Worm (Caenorhabditis elegans) whole organism, L4 larva: ENCODE data around the gene W01C8.1.

Source experiments
- T20F7.1 ChIP-seq: fragments of 200-800 bp; sonication (Bioruptor generic); optimal IDR thresholded peaks from 2 replicates; lab custom pipeline; 2018; ENCODE audit warnings: mild to moderate bottlenecking, missing genetic modification characterization, missing compliant biosample characterization
- Y48G9A.11 ChIP-seq: fragments of 200-800 bp; sonication (Bioruptor generic); IDR thresholded peaks from 2 replicates; pipeline ENCODE4 v1.3.6; 2022; ENCODE audit warnings: missing genetic modification reagents, missing genetic modification characterization, missing compliant biosample characterization
- aly-2 ChIP-seq: sonication (generic microtip); optimal IDR thresholded peaks from 2 replicates; lab custom pipeline; 2018; ENCODE audit warnings: missing biosample characterization, missing genetic modification characterization
- ceh-82 ChIP-seq: sonication (generic microtip); optimal IDR thresholded peaks from 2 replicates; lab custom pipeline; 2017; ENCODE audit warnings: missing biosample characterization, missing genetic modification characterization
- daf-12 ChIP-seq: fragments of 150-350 bp; optimal IDR thresholded peaks from 2 replicates; lab custom pipeline; 2014; ENCODE audit warnings: missing biosample characterization, missing genetic modification reagents, missing genetic modification characterization
- daf-16 ChIP-seq, 3 experiments: sonication (generic microtip); optimal IDR thresholded peaks; 2 replicates each; lab custom pipeline; 2016 to 2017; ENCODE audit warnings: missing genetic modification characterization in 3 of 3, missing genetic modification reagents in 3 of 3, mild to moderate bottlenecking in 2 of 3, missing compliant biosample characterization in 2 of 3, missing biosample characterization in 1 of 3, moderate library complexity in 1 of 3
- daf-19 ChIP-seq: fragments of 200-800 bp; sonication (Bioruptor generic); conservative IDR thresholded peaks from 2 replicates; pipeline ENCODE4 v1.3.6; 2022; ENCODE audit warnings: missing genetic modification characterization, missing compliant biosample characterization
- dmd-6 ChIP-seq: fragments of 200-800 bp; sonication (Bioruptor generic); IDR thresholded peaks from 2 replicates; pipeline ENCODE4 v1.3.6; 2022; ENCODE audit warnings: missing genetic modification reagents, missing genetic modification characterization, missing compliant biosample characterization
- dmd-8 ChIP-seq: fragments of 200-800 bp; sonication (Bioruptor generic); IDR thresholded peaks from 2 replicates; pipeline ENCODE4 v1.3.6; 2022; ENCODE audit warnings: missing genetic modification characterization, missing compliant biosample characterization
- dve-1 ChIP-seq: sonication (generic microtip); optimal IDR thresholded peaks from 2 replicates; lab custom pipeline; 2017; ENCODE audit warnings: antibody characterized with exemption, mild to moderate bottlenecking, missing genetic modification characterization, missing compliant biosample characterization; ENCODE audit not compliant: insufficient read depth
- fkh-10 ChIP-seq: fragments of 150-350 bp; optimal IDR thresholded peaks from 2 replicates; lab custom pipeline; 2014; ENCODE audit warnings: missing biosample characterization, missing genetic modification reagents, missing genetic modification characterization
- hlh-11 ChIP-seq: fragments of 200-800 bp; sonication (Bioruptor generic); optimal IDR thresholded peaks from 2 replicates; lab custom pipeline; 2018; ENCODE audit warnings: mild to moderate bottlenecking, missing genetic modification characterization, missing compliant biosample characterization
- hlh-30 ChIP-seq: sonication (generic microtip); optimal IDR thresholded peaks from 2 replicates; lab custom pipeline; 2017; ENCODE audit warnings: antibody characterized with exemption, mild to moderate bottlenecking, missing genetic modification characterization, missing compliant biosample characterization; ENCODE audit not compliant: insufficient read depth
- lin-1 ChIP-seq: fragments of 200-800 bp; sonication (Bioruptor generic); IDR thresholded peaks from 2 replicates; pipeline ENCODE4 v1.3.6; 2022; ENCODE audit warnings: missing genetic modification reagents, missing genetic modification characterization, missing compliant biosample characterization
- lin-38 ChIP-seq: fragments of 200-800 bp; sonication (Bioruptor generic); IDR thresholded peaks from 2 replicates; pipeline ENCODE4 v1.3.6; 2022; ENCODE audit warnings: missing genetic modification reagents, missing genetic modification characterization, missing compliant biosample characterization
- mdl-1 ChIP-seq, 2 experiments: fragments of 150-350 bp in 1 of 2; sonication (generic microtip) in 1 of 2; optimal IDR thresholded peaks; 2 replicates each; lab custom pipeline; 2014 to 2017; ENCODE audit warnings: missing biosample characterization in 2 of 2, missing genetic modification characterization in 2 of 2
- mdt-29 ChIP-seq: fragments of 200-800 bp; sonication (Bioruptor generic); IDR thresholded peaks from 2 replicates; pipeline ENCODE4 v1.3.6; 2022; ENCODE audit warnings: missing genetic modification reagents, missing genetic modification characterization, missing compliant biosample characterization
- mes-2 ChIP-seq: sonication (generic microtip); optimal IDR thresholded peaks from 2 replicates; lab custom pipeline; 2016; ENCODE audit warnings: missing genotype, mild to moderate bottlenecking, missing genetic modification characterization, missing compliant biosample characterization; ENCODE audit not compliant: poor library complexity, severe bottlenecking
- mxl-2 ChIP-seq: fragments of 200-800 bp; sonication (Bioruptor generic); conservative IDR thresholded peaks from 2 replicates; pipeline ENCODE4 v1.3.6; 2022; ENCODE audit warnings: missing genetic modification reagents, missing genetic modification characterization, missing compliant biosample characterization
- nhr-11 ChIP-seq: fragments of 150-350 bp; optimal IDR thresholded peaks from 2 replicates; lab custom pipeline; 2014; ENCODE audit warnings: missing biosample characterization, missing genetic modification characterization
- nhr-111 ChIP-seq: fragments of 200-800 bp; sonication (Bioruptor generic); optimal IDR thresholded peaks from 2 replicates; lab custom pipeline; 2018; ENCODE audit warnings: mild to moderate bottlenecking, missing genetic modification characterization, missing compliant biosample characterization
- nhr-28 ChIP-seq: fragments of 150-350 bp; optimal IDR thresholded peaks from 2 replicates; lab custom pipeline; 2014; ENCODE audit warnings: missing biosample characterization, missing genetic modification characterization
- nhr-42 ChIP-seq: fragments of 200-800 bp; sonication (Bioruptor generic); IDR thresholded peaks from 2 replicates; pipeline ENCODE4 v1.3.6; 2022; ENCODE audit warnings: missing genetic modification characterization, missing compliant biosample characterization
- nhr-6 ChIP-seq: fragments of 150-350 bp; optimal IDR thresholded peaks from 2 replicates; lab custom pipeline; 2014; ENCODE audit warnings: missing biosample characterization, missing genetic modification characterization
- nhr-77 ChIP-seq: fragments of 150-350 bp; optimal IDR thresholded peaks from 2 replicates; lab custom pipeline; 2014; ENCODE audit warnings: missing biosample characterization, missing genetic modification characterization
- php-3 ChIP-seq: fragments of 200-800 bp; sonication (Bioruptor generic); IDR thresholded peaks from 2 replicates; pipeline ENCODE4 v1.3.6; 2022; ENCODE audit warnings: missing genetic modification reagents, missing genetic modification characterization, missing compliant biosample characterization
- pqm-1 ChIP-seq: sonication (generic microtip); optimal IDR thresholded peaks from 2 replicates; lab custom pipeline; 2017; ENCODE audit warnings: missing biosample characterization, missing genetic modification characterization
- sdz-12 ChIP-seq: fragments of 200-800 bp; sonication (Bioruptor generic); optimal IDR thresholded peaks from 2 replicates; lab custom pipeline; 2018; ENCODE audit warnings: mild to moderate bottlenecking, missing genetic modification characterization, missing compliant biosample characterization
- spr-3 ChIP-seq: fragments of 200-800 bp; sonication (Bioruptor generic); optimal IDR thresholded peaks from 2 replicates; lab custom pipeline; 2018; ENCODE audit warnings: mild to moderate bottlenecking, missing genetic modification characterization, missing compliant biosample characterization
- unc-62 ChIP-seq, 3 experiments: fragments of 150-350 bp in 1 of 3; sonication (generic microtip); optimal IDR thresholded peaks in 2 of 3; peaks in 1 of 3; 1 replicate in 1 of 3; 2 replicates in 2 of 3; lab custom pipeline; 2014 to 2017; ENCODE audit warnings: missing biosample characterization in 3 of 3, missing genetic modification characterization in 3 of 3, missing genetic modification reagents in 3 of 3, missing genotype in 1 of 3
- vab-7 ChIP-seq: fragments of 200-800 bp; sonication (Bioruptor generic); IDR thresholded peaks from 2 replicates; pipeline ENCODE4 v1.3.6; 2022; ENCODE audit warnings: missing genetic modification reagents, missing genetic modification characterization, missing compliant biosample characterization
- zip-2 ChIP-seq: fragments of 150-350 bp; optimal IDR thresholded peaks from 2 replicates; lab custom pipeline; 2014; ENCODE audit warnings: missing biosample characterization, missing genetic modification characterization

W01C8.1 gene

ce11 chrX:5713479-5713878 is 21.3 kb downstream of the W01C8.1 start (continued):
- TF ChIP-seq mdt-29 (peak; percentile 43; the same call in 1 of the 2 replicates), daf-16 (GFP tag; optimal IDR thresholded peaks at IDR 0.05; lab: Kevin White, UChicago) (peak in 1 of 2 experiments; percentile 85), daf-16 (tag; optimal IDR thresholded peaks at IDR 0.05; lab: Kevin White, UChicago) (peak; percentile 65), nhr-42 (GFP tag; lab: Robert Waterston, UW) (peak; percentile 39; the same call in 1 of the 2 replicates), vab-7 (GFP tag; lab: Robert Waterston, UW) (peak; percentile 87), nhr-111 (GFP tag; lab: Kevin White, UChicago) (peak; percentile 43), Y48G9A.11 (no peak; the same call in 1 of the 2 replicates), nhr-28 (tag; lab: Kevin White, UChicago) (peak; percentile 19), mdl-1 (tag; optimal IDR thresholded peaks at IDR 0.05; lab: Kevin White, UChicago) (no peak), unc-62 (GFP tag; optimal IDR thresholded peaks at IDR 0.05 in 1 of 2; lab: Kevin White, UChicago) (no peak), unc-62 (tag; optimal IDR thresholded peaks at IDR 0.05; lab: Kevin White, UChicago) (no peak), aly-2 (tag; lab: Kevin White, UChicago) (no peak), daf-19 (GFP tag; lab: Robert Waterston, UW) (peak; percentile 83), daf-12 (no peak), mxl-2 (GFP tag; lab: Robert Waterston, UW) (0 out of 2 replicates have a peak, but pooled peaks have one; percentile 39), fkh-10 (no peak)
- TF ChIP-seq, all 104 proteins: peak for 54

- peak; percentile 57 for TF ChIP-seq pqm-1 (tag; lab: Kevin White, UChicago)
- TF ChIP-seq dmd-6 (GFP tag; lab: Robert Waterston, UW) = peak; percentile 21; the same call in 1 of the 2 replicates
- TF ChIP-seq Y48G9A.11 = no peak
- TF ChIP-seq spr-3 (GFP tag; lab: Kevin White, UChicago) = no peak
- TF ChIP-seq nhr-28 (tag; lab: Kevin White, UChicago) = peak; percentile 63
- TF ChIP-seq mdl-1 (tag; optimal IDR thresholded peaks at IDR 0.05; lab: Kevin White, UChicago) = peak in 1 of 2 experiments; percentile 20
- no peak for TF ChIP-seq T20F7.1
- TF ChIP-seq sdz-12 (GFP tag; lab: Kevin White, UChicago) = no peak
- no peak for TF ChIP-seq nhr-11 (tag; lab: Kevin White, UChicago)
- no peak for TF ChIP-seq ceh-82
- TF ChIP-seq lin-38 (GFP tag; lab: Robert Waterston, UW) = no peak
- TF ChIP-seq nhr-6 = peak; percentile 6
- no peak for TF ChIP-seq fkh-10
- no peak for TF ChIP-seq daf-16 (GFP tag; optimal IDR thresholded peaks at IDR 0.05; lab: Kevin White, UChicago)
- peak; percentile 84 for TF ChIP-seq daf-16 (tag; optimal IDR thresholded peaks at IDR 0.05; lab: Kevin White, UChicago)
- no peak for TF ChIP-seq mes-2
- peak; percentile 13 for TF ChIP-seq hlh-11
- TF ChIP-seq daf-12 = no peak
Measured at ce11 chrX:5714077-5714675, 22.0 kb downstream of the W01C8.1 start, which contains the start of gene cyp-43A1. Gene cyp-43A1 (plus strand): TSS chrX:5714522.

ce11 chrX:5715369-5715768 is 23.2 kb downstream of the W01C8.1 start:
- TF ChIP-seq nhr-28 (tag; lab: Kevin White, UChicago) = peak; percentile 53
- no peak for TF ChIP-seq mxl-2 (GFP tag; lab: Robert Waterston, UW)
- no peak for TF ChIP-seq daf-16 (GFP tag; optimal IDR thresholded peaks at IDR 0.05; lab: Kevin White, UChicago)
- peak; percentile 82 for TF ChIP-seq daf-16 (tag; optimal IDR thresholded peaks at IDR 0.05; lab: Kevin White, UChicago)
- TF ChIP-seq nhr-77 (tag; lab: Kevin White, UChicago) = peak; percentile 37
- peak; percentile 63; the same call in 1 of the 2 replicates for TF ChIP-seq php-3 (GFP tag; lab: Robert Waterston, UW)
- peak; percentile 71 for TF ChIP-seq hlh-30 (tag; lab: Kevin White, UChicago)
- TF ChIP-seq dmd-8 (GFP tag; lab: Robert Waterston, UW) = no peak
- no peak for TF ChIP-seq lin-1
- TF ChIP-seq fkh-10 = no peak
- TF ChIP-seq zip-2 (tag; lab: Kevin White, UChicago) = no peak
- peak in 1 of 2 experiments; percentile 93 for TF ChIP-seq unc-62 (GFP tag; optimal IDR thresholded peaks at IDR 0.05 in 1 of 2; lab: Kevin White, UChicago)
- no peak for TF ChIP-seq unc-62 (tag; optimal IDR thresholded peaks at IDR 0.05; lab: Kevin White, UChicago)
- peak; percentile 17 for TF ChIP-seq hlh-11
- TF ChIP-seq dmd-6 (GFP tag; lab: Robert Waterston, UW) = peak; percentile 23; the same call in 1 of the 2 replicates
- peak; percentile 30 for TF ChIP-seq dve-1
